Worm (Caenorhabditis elegans): ENCODE results near the gene fipr-4.

ce11 chrV:10270214-10270613 is 42.0 kb upstream of the fipr-4 start, which contains the start of gene ric-4:
- no peak for TF ChIP-seq ref-2 (tag; optimal IDR thresholded peaks at IDR 0.05)
- TF ChIP-seq hlh-13 (GFP tag; optimal IDR thresholded peaks at IDR 0.05), result no peak
- no peak for TF ChIP-seq sox-2 (GFP tag; IDR thresholded peaks at IDR 0.05)
- TF ChIP-seq unc-86 (tag; optimal IDR thresholded peaks at IDR 0.05), result no peak
- TF ChIP-seq ttx-3 (tag; optimal IDR thresholded peaks at IDR 0.05), result no peak
- no peak for TF ChIP-seq ama-1 (optimal IDR thresholded peaks at IDR 0.05)
- no peak for TF ChIP-seq dmd-4 (tag; optimal IDR thresholded peaks at IDR 0.05; ENCODE audit: borderline replicate concordance)
- no peak for TF ChIP-seq ceh-30 (tag; optimal IDR thresholded peaks at IDR 0.05)
- no peak for TF ChIP-seq nhr-11 (tag; optimal IDR thresholded peaks at IDR 0.05)
- no peak for TF ChIP-seq ceh-6 (GFP tag; optimal IDR thresholded peaks at IDR 0.05)
- no peak for TF ChIP-seq zip-5 (tag; optimal IDR thresholded peaks at IDR 0.05)
- TF ChIP-seq rnt-1 (tag; optimal IDR thresholded peaks at IDR 0.05), result no peak
- no peak for TF ChIP-seq ztf-16 (tag; optimal IDR thresholded peaks at IDR 0.05)
